Fruit fly (Drosophila melanogaster) whole organism, embryonic: ENCODE data around the gene Cyp4ac3.

Experiments used
- Aef1 ChIP-seq: fragments of 200-800 bp; sonication (Bioruptor generic); IDR thresholded peaks from 3 replicates; pipeline ENCODE4 v1.3.6; 2022; ENCODE audit warnings: missing biosample characterization, missing genetic modification characterization
- Awh ChIP-seq: fragments of 200-800 bp; sonication (Bioruptor generic); IDR thresholded peaks from 2 replicates; pipeline ENCODE4, ENCODE4 v1.3.6; 2022; ENCODE audit warnings: missing biosample characterization, missing genetic modification characterization
- B-H2 ChIP-seq: fragments of 200-800 bp; sonication (Bioruptor generic); optimal IDR thresholded peaks from 2 replicates; lab custom pipeline; 2018; ENCODE audit warnings: missing biosample characterization, mild to moderate bottlenecking, missing genetic modification characterization
- CG11560 ChIP-seq: fragments of 200-800 bp; sonication (Bioruptor generic); IDR thresholded peaks from 3 replicates; pipeline ENCODE4 v1.3.6; 2022; ENCODE audit warnings: missing biosample characterization, missing genetic modification characterization
- CG13424 ChIP-seq: fragments of 200-800 bp; sonication (Bioruptor generic); optimal IDR thresholded peaks from 2 replicates; lab custom pipeline; 2019; ENCODE audit warnings: missing biosample characterization, mild to moderate bottlenecking, missing genetic modification characterization, moderate library complexity
- CG13894 ChIP-seq: fragments of 200-800 bp; sonication (Bioruptor generic); optimal IDR thresholded peaks from 3 replicates; lab custom pipeline; 2018; ENCODE audit warnings: missing biosample characterization, mild to moderate bottlenecking, missing genetic modification characterization, moderate library complexity
- CG14860 ChIP-seq: fragments of 200-800 bp; sonication (Bioruptor generic); IDR thresholded peaks from 3 replicates; pipeline ENCODE4 v1.3.6; 2022; ENCODE audit warnings: missing biosample characterization, missing genetic modification characterization; ENCODE audit not compliant: partially characterized antibody
- CG1529 ChIP-seq: fragments of 200-800 bp; sonication (Bioruptor generic); optimal IDR thresholded peaks from 3 replicates; lab custom pipeline; 2018; ENCODE audit warnings: missing biosample characterization, missing genetic modification characterization
- CG1647 ChIP-seq: fragments of 200-800 bp; sonication (Bioruptor generic); optimal IDR thresholded peaks from 3 replicates; lab custom pipeline; 2016; ENCODE audit warnings: missing biosample characterization, missing genetic modification characterization
- CG17186 ChIP-seq: fragments of 200-800 bp; sonication (Bioruptor generic); optimal IDR thresholded peaks from 3 replicates; lab custom pipeline; 2017; ENCODE audit warnings: missing biosample characterization, missing genetic modification reagents, missing genetic modification characterization
- CG34422 ChIP-seq: fragments of 200-800 bp; sonication (Bioruptor generic); IDR thresholded peaks from 3 replicates; pipeline ENCODE4 v1.3.6; 2022; ENCODE audit warnings: missing biosample characterization, missing genetic modification characterization
- CG3995 ChIP-seq: fragments of 200-800 bp; sonication (Bioruptor generic); optimal IDR thresholded peaks from 3 replicates; lab custom pipeline; 2016; ENCODE audit warnings: missing biosample characterization, missing genetic modification characterization
- CG4707 ChIP-seq: fragments of 200-800 bp; sonication (Bioruptor generic); optimal IDR thresholded peaks from 2 replicates; lab custom pipeline; 2018; ENCODE audit warnings: missing biosample characterization, mild to moderate bottlenecking, missing genetic modification characterization, moderate library complexity
- CG7357 ChIP-seq: fragments of 200-800 bp; sonication (Bioruptor generic); IDR thresholded peaks from 3 replicates; pipeline ENCODE4 v1.3.6; 2022; ENCODE audit warnings: missing biosample characterization, missing genetic modification characterization
- CG7786 ChIP-seq: fragments of 200-800 bp; sonication (Bioruptor generic); optimal IDR thresholded peaks from 2 replicates; lab custom pipeline; 2016; ENCODE audit warnings: missing biosample characterization, missing genetic modification characterization
- CG8290 ChIP-seq, 3 experiments: fragments of 200-800 bp; sonication (Bioruptor generic); optimal IDR thresholded peaks; 2 replicates each; lab custom pipeline; 2016 to 2019; ENCODE audit warnings: missing biosample characterization in 3 of 3, missing genetic modification characterization in 3 of 3, mild to moderate bottlenecking in 2 of 3, moderate library complexity in 1 of 3
- CG8478 ChIP-seq: fragments of >200 bp; optimal IDR thresholded peaks from 2 replicates; lab custom pipeline; 2018
- CG9727 ChIP-seq: fragments of 200-800 bp; sonication (Bioruptor generic); optimal IDR thresholded peaks from 3 replicates; lab custom pipeline; 2017; ENCODE audit warnings: missing biosample characterization, mild to moderate bottlenecking, missing genetic modification characterization
- Dll ChIP-seq: fragments of 200-800 bp; sonication (Bioruptor generic); IDR thresholded peaks from 4 replicates; pipeline ENCODE4 v1.3.6; 2022; ENCODE audit warnings: missing biosample characterization, missing genetic modification characterization; ENCODE audit not compliant: partially characterized antibody
- Fer1 ChIP-seq: fragments of 200-800 bp; sonication (Bioruptor generic); optimal IDR thresholded peaks from 2 replicates; lab custom pipeline; 2017; ENCODE audit warnings: missing biosample characterization, mild to moderate bottlenecking, missing genetic modification characterization
- HHEX ChIP-seq: fragments of 200-800 bp; sonication (Bioruptor generic); optimal IDR thresholded peaks from 3 replicates; lab custom pipeline; 2017; ENCODE audit warnings: missing biosample characterization, mild to moderate bottlenecking, missing genetic modification characterization, missing genetic modification reagents
- Hsf ChIP-seq: fragments of 200-800 bp; sonication (Bioruptor generic); optimal IDR thresholded peaks from 3 replicates; lab custom pipeline; 2016; ENCODE audit warnings: missing biosample characterization, missing genetic modification characterization
- Jarid2 ChIP-seq: fragments of 200-800 bp; sonication (Bioruptor generic); optimal IDR thresholded peaks from 3 replicates; lab custom pipeline; 2017; ENCODE audit warnings: mild to moderate bottlenecking, missing biosample characterization, missing genetic modification reagents, missing genetic modification characterization
- Lim3 ChIP-seq: fragments of 200-800 bp; sonication (Bioruptor generic); IDR thresholded peaks from 2 replicates; pipeline ENCODE4 v1.3.6; 2022; ENCODE audit warnings: missing biosample characterization, missing genetic modification characterization
- Lpt ChIP-seq: fragments of >200 bp; optimal IDR thresholded peaks from 2 replicates; lab custom pipeline; 2018; ENCODE audit warnings: missing biosample characterization, missing genetic modification characterization
- NC2α ChIP-seq: fragments of 200-800 bp; sonication (Bioruptor generic); optimal IDR thresholded peaks from 2 replicates; lab custom pipeline; 2016; ENCODE audit warnings: missing biosample characterization, missing genetic modification characterization
- Neu2 ChIP-seq: fragments of 200-800 bp; sonication (Bioruptor generic); optimal IDR thresholded peaks from 3 replicates; lab custom pipeline; 2016; ENCODE audit warnings: missing biosample characterization, missing genetic modification characterization, borderline replicate concordance
- Scr ChIP-seq: fragments of 200-800 bp; sonication (Bioruptor generic); IDR thresholded peaks from 2 replicates; pipeline ENCODE4 v1.3.6; 2022; ENCODE audit warnings: missing biosample characterization, missing genetic modification characterization; ENCODE audit not compliant: partially characterized antibody
- Ssrp ChIP-seq: fragments of 200-800 bp; sonication (Bioruptor generic); optimal IDR thresholded peaks from 2 replicates; lab custom pipeline; 2018; ENCODE audit warnings: missing biosample characterization, mild to moderate bottlenecking, missing genetic modification characterization, moderate library complexity
- al ChIP-seq: fragments of 200-800 bp; sonication (Bioruptor generic); IDR thresholded peaks from 2 replicates; pipeline ENCODE4 v1.3.6; 2022; ENCODE audit warnings: missing biosample characterization, missing genetic modification characterization
- aop ChIP-seq: fragments of 200-800 bp; sonication (Bioruptor generic); IDR thresholded peaks from 2 replicates; pipeline ENCODE4 v1.3.6; 2022; ENCODE audit warnings: missing biosample characterization, missing genetic modification characterization
- corto ChIP-seq: fragments of 200-800 bp; sonication (Bioruptor generic); optimal IDR thresholded peaks from 2 replicates; lab custom pipeline; 2016; ENCODE audit warnings: missing biosample characterization, mild to moderate bottlenecking, missing genetic modification characterization, moderate library complexity
- fd96Cb ChIP-seq: fragments of 200-800 bp; sonication (Bioruptor generic); optimal IDR thresholded peaks from 2 replicates; lab custom pipeline; 2018; ENCODE audit warnings: missing biosample characterization, mild to moderate bottlenecking, missing genetic modification characterization, moderate library complexity
- ham ChIP-seq: fragments of 200-800 bp; sonication (Bioruptor generic); IDR thresholded peaks from 2 replicates; pipeline ENCODE4 v1.3.6; 2022; ENCODE audit warnings: missing biosample characterization, missing genetic modification characterization
- her ChIP-seq: fragments of 200-800 bp; sonication (Bioruptor generic); optimal IDR thresholded peaks from 2 replicates; lab custom pipeline; 2016; ENCODE audit warnings: missing biosample characterization, missing genetic modification characterization
- ken ChIP-seq: fragments of 200-800 bp; sonication (Bioruptor generic); IDR thresholded peaks from 3 replicates; pipeline ENCODE4 v1.3.6; 2022; ENCODE audit warnings: missing biosample characterization, missing genetic modification characterization
- lbe ChIP-seq: fragments of 200-800 bp; sonication (Bioruptor generic); optimal IDR thresholded peaks from 2 replicates; lab custom pipeline; 2016; ENCODE audit warnings: missing biosample characterization, mild to moderate bottlenecking, missing genetic modification characterization
- lov ChIP-seq, 2 experiments: fragments of 200-800 bp in 1 of 2; fragments of >200 bp in 1 of 2; sonication (Bioruptor generic) in 1 of 2; IDR thresholded peaks in 1 of 2; optimal IDR thresholded peaks in 1 of 2; 2 replicates in 1 of 2; 3 replicates in 1 of 2; pipeline versions ENCODE4 v1.3.6 to Lab custom; 2017 to 2022; ENCODE audit warnings: missing biosample characterization in 1 of 2, missing genetic modification characterization in 1 of 2
- mirr ChIP-seq: fragments of 200-800 bp; sonication (Bioruptor generic); optimal IDR thresholded peaks from 3 replicates; lab custom pipeline; 2018; ENCODE audit warnings: missing biosample characterization, mild to moderate bottlenecking, missing genetic modification characterization
- nom ChIP-seq: fragments of 200-800 bp; sonication (Bioruptor generic); optimal IDR thresholded peaks from 2 replicates; lab custom pipeline; 2017; ENCODE audit warnings: missing biosample characterization, missing genetic modification characterization, mild to moderate bottlenecking, moderate library complexity, missing genetic modification reagents
- odd ChIP-seq: fragments of 200-800 bp; sonication (Bioruptor generic); optimal IDR thresholded peaks from 2 replicates; lab custom pipeline; 2017; ENCODE audit warnings: missing biosample characterization, mild to moderate bottlenecking, missing genetic modification characterization
- pfk ChIP-seq: fragments of 200-800 bp; sonication (Bioruptor generic); optimal IDR thresholded peaks from 2 replicates; lab custom pipeline; 2018; ENCODE audit warnings: missing biosample characterization, mild to moderate bottlenecking, missing genetic modification characterization, moderate library complexity
- pho ChIP-seq: fragments of 200-800 bp; sonication (Bioruptor generic); optimal IDR thresholded peaks from 2 replicates; lab custom pipeline; 2016; ENCODE audit warnings: missing biosample characterization, missing genetic modification characterization
- pros ChIP-seq: fragments of 200-800 bp; sonication (Bioruptor generic); optimal IDR thresholded peaks from 3 replicates; lab custom pipeline; 2019; ENCODE audit warnings: missing biosample characterization, mild to moderate bottlenecking, missing genetic modification characterization, moderate library complexity
- psq ChIP-seq: fragments of 200-800 bp; sonication (Bioruptor generic); optimal IDR thresholded peaks from 2 replicates; lab custom pipeline; 2017; ENCODE audit warnings: missing biosample characterization, missing genetic modification characterization
- ranshi ChIP-seq: fragments of 200-800 bp; sonication (Bioruptor generic); IDR thresholded peaks from 2 replicates; pipeline ENCODE4 v1.3.6; 2022; ENCODE audit warnings: missing biosample characterization, missing genetic modification characterization
- seq ChIP-seq: fragments of 200-800 bp; sonication (Bioruptor generic); IDR thresholded peaks from 2 replicates; pipeline ENCODE4 v1.3.6; 2022; ENCODE audit warnings: missing biosample characterization, missing genetic modification characterization
- tio ChIP-seq: fragments of 200-800 bp; sonication (Bioruptor generic); optimal IDR thresholded peaks from 2 replicates; lab custom pipeline; 2017; ENCODE audit warnings: missing biosample characterization, missing genetic modification characterization, inconsistent platforms
- ttk ChIP-seq: fragments of 200-800 bp; sonication (Bioruptor generic); IDR thresholded peaks from 2 replicates; pipeline ENCODE4 v2.1.2; 2022; ENCODE audit warnings: missing biosample characterization, missing genetic modification characterization
- vnd ChIP-seq: fragments of 200-800 bp; sonication (Bioruptor generic); IDR thresholded peaks from 3 replicates; pipeline ENCODE4 v1.3.6; 2022; ENCODE audit warnings: missing biosample characterization, missing genetic modification characterization; ENCODE audit not compliant: partially characterized antibody

Gene Cyp4ac3

dm6 chr2L:5254105-5254711 is 14.1 kb upstream of the Cyp4ac3 start (continued):
- TF ChIP-seq Neu2, result no peak
- no peak for TF ChIP-seq pho
- peak; percentile 12 for TF ChIP-seq Ssrp
- TF ChIP-seq Lpt (GFP tag; lab: Kevin White, UChicago), result no peak
- no peak for TF ChIP-seq pros (GFP tag; lab: Kevin White, UChicago)
- no peak for TF ChIP-seq ken (GFP tag; lab: Robert Waterston, UW)
- no peak for TF ChIP-seq ttk
- TF ChIP-seq CG9727 (GFP tag; lab: Kevin White, UChicago), result no peak
- no peak for TF ChIP-seq ranshi (GFP tag; lab: Robert Waterston, UW)
- TF ChIP-seq odd (GFP tag; lab: Kevin White, UChicago), result no peak
- no peak for TF ChIP-seq CG1647 (GFP tag; lab: Kevin White, UChicago)
- no peak for TF ChIP-seq CG1529 (GFP tag; lab: Kevin White, UChicago)
- no peak for TF ChIP-seq CG7786 (GFP tag; lab: Kevin White, UChicago)
- TF ChIP-seq Dll, result no peak
- TF ChIP-seq CG13424 (tag; lab: Kevin White, UChicago), result no peak
- TF ChIP-seq CG8478 (lab: Kevin White, UChicago), result no peak
- no peak for TF ChIP-seq CG34422 (GFP tag; lab: Robert Waterston, UW)
- TF ChIP-seq Jarid2 (GFP tag; lab: Kevin White, UChicago), result no peak
- TF ChIP-seq Hsf (GFP tag; lab: Kevin White, UChicago), result no peak
- TF ChIP-seq CG13894, result no peak
- TF ChIP-seq CG7357, result no peak
- TF ChIP-seq tio (GFP tag; lab: Kevin White, UChicago), result no peak
- TF ChIP-seq B-H2 (GFP tag; lab: Kevin White, UChicago), result no peak
- TF ChIP-seq Scr (GFP tag; lab: Robert Waterston, UW), result no peak
- no peak for TF ChIP-seq Awh
- no peak for TF ChIP-seq Lim3 (GFP tag; lab: Robert Waterston, UW)
- TF ChIP-seq vnd (GFP tag; lab: Robert Waterston, UW), result no peak
- no peak for TF ChIP-seq Aef1 (GFP tag; lab: Robert Waterston, UW)
- TF ChIP-seq mirr, result no peak
- no peak for TF ChIP-seq seq (GFP tag; lab: Robert Waterston, UW)
- no peak for TF ChIP-seq CG14860
- TF ChIP-seq aop (GFP tag; lab: Robert Waterston, UW), result no peak
- no peak for TF ChIP-seq CG17186 (GFP tag; lab: Kevin White, UChicago)
- TF ChIP-seq Fer1 (GFP tag; lab: Kevin White, UChicago), result no peak
- TF ChIP-seq pfk, result no peak
- no peak for TF ChIP-seq HHEX (GFP tag; lab: Kevin White, UChicago)
- TF ChIP-seq her (GFP tag; lab: Kevin White, UChicago), result no peak
- no peak for TF ChIP-seq CG11560
- TF ChIP-seq NC2α (GFP tag; lab: Kevin White, UChicago), result no peak
- TF ChIP-seq CG3995 (GFP tag; lab: Kevin White, UChicago), result no peak
- TF ChIP-seq lbe, result peak; percentile 85
- no peak for TF ChIP-seq CG8290 (GFP tag; optimal IDR thresholded peaks at IDR 0.05; lab: Kevin White, UChicago)
- TF ChIP-seq CG8290 (tag; optimal IDR thresholded peaks at IDR 0.05; lab: Kevin White, UChicago), result no peak
- TF ChIP-seq fd96Cb (tag; lab: Kevin White, UChicago), result peak; percentile 10
- TF ChIP-seq nom, result peak; percentile 79
- no peak for TF ChIP-seq ham
- TF ChIP-seq corto (GFP tag; lab: Kevin White, UChicago), result peak; percentile 82
- no peak for TF ChIP-seq CG4707
- TF ChIP-seq lov (optimal IDR thresholded peaks at IDR 0.05; lab: Kevin White, UChicago), result no peak
- no peak for TF ChIP-seq lov (GFP tag; IDR thresholded peaks at IDR 0.05; lab: Robert Waterston, UW)
- no peak for TF ChIP-seq al (GFP tag; lab: Robert Waterston, UW)
- no peak for TF ChIP-seq psq (GFP tag; lab: Kevin White, UChicago)
